Fruit fly (Drosophila melanogaster) whole organism, prepupa: ENCODE measurements around the gene CG1227.

Experiments used
- Blimp-1 ChIP-seq: fragments of 200-800 bp; sonication (Bioruptor generic); optimal IDR thresholded peaks from 3 replicates; lab custom pipeline; 2017; ENCODE audit warnings: missing biosample characterization, missing genetic modification characterization, mild to moderate bottlenecking, moderate library complexity, missing genetic modification reagents
- CG10631 ChIP-seq: fragments of 200-800 bp; sonication (Bioruptor generic); optimal IDR thresholded peaks from 2 replicates; lab custom pipeline; 2016; ENCODE audit warnings: missing biosample characterization, missing genetic modification characterization
- CG10669 ChIP-seq: fragments of 200-800 bp; sonication (Bioruptor generic); optimal IDR thresholded peaks from 3 replicates; lab custom pipeline; 2018; ENCODE audit warnings: missing biosample characterization, mild to moderate bottlenecking, missing genetic modification characterization, moderate library complexity
- CG11762 ChIP-seq: fragments of 200-800 bp; sonication (Bioruptor generic); optimal IDR thresholded peaks from 3 replicates; lab custom pipeline; 2016; ENCODE audit warnings: missing biosample characterization, missing genetic modification characterization; ENCODE audit not compliant: insufficient read depth
- CG11902 ChIP-seq: fragments of 200-800 bp; sonication (Bioruptor generic); optimal IDR thresholded peaks from 3 replicates; lab custom pipeline; 2016; ENCODE audit warnings: missing biosample characterization, missing genetic modification characterization
- CG15336 ChIP-seq: fragments of 200-800 bp; sonication (Bioruptor generic); IDR thresholded peaks from 2 replicates; pipeline ENCODE4 v1.3.6; 2022; ENCODE audit warnings: missing biosample characterization, missing genetic modification characterization
- CG1621 ChIP-seq: fragments of 200-800 bp; sonication (Bioruptor generic); optimal IDR thresholded peaks from 3 replicates; lab custom pipeline; 2018; ENCODE audit warnings: missing biosample characterization, mild to moderate bottlenecking, missing genetic modification characterization
- CG16779 ChIP-seq: fragments of 200-800 bp; sonication (Bioruptor generic); optimal IDR thresholded peaks from 3 replicates; lab custom pipeline; 2017; ENCODE audit warnings: missing biosample characterization, mild to moderate bottlenecking, missing genetic modification characterization
- CG3032 ChIP-seq: fragments of 200-800 bp; optimal IDR thresholded peaks from 2 replicates; lab custom pipeline; 2019; ENCODE audit warnings: missing biosample characterization, mild to moderate bottlenecking, missing genetic modification characterization, moderate library complexity
- CG31627 ChIP-seq: fragments of 200-800 bp; sonication (Bioruptor generic); optimal IDR thresholded peaks from 3 replicates; lab custom pipeline; 2016; ENCODE audit warnings: missing biosample characterization, missing genetic modification characterization
- CG32006 ChIP-seq: fragments of 200-800 bp; sonication (Bioruptor generic); optimal IDR thresholded peaks from 3 replicates; lab custom pipeline; 2017; ENCODE audit warnings: missing biosample characterization, mild to moderate bottlenecking, missing genetic modification characterization
- CG3919 ChIP-seq: fragments of 200-800 bp; sonication (Bioruptor generic); optimal IDR thresholded peaks from 3 replicates; lab custom pipeline; 2016; ENCODE audit warnings: missing biosample characterization, missing genetic modification characterization
- CG4318 ChIP-seq: fragments of 200-800 bp; sonication (Bioruptor generic); optimal IDR thresholded peaks from 3 replicates; lab custom pipeline; 2017; ENCODE audit warnings: missing biosample characterization, mild to moderate bottlenecking, missing genetic modification characterization
- CG6163 ChIP-seq: fragments of 200-800 bp; sonication (Bioruptor generic); IDR thresholded peaks from 3 replicates; pipeline ENCODE4 v1.3.6; 2022; ENCODE audit warnings: missing biosample characterization, missing genetic modification characterization
- CG6276 ChIP-seq: fragments of 200-800 bp; sonication (Bioruptor generic); optimal IDR thresholded peaks from 2 replicates; lab custom pipeline; 2017; ENCODE audit warnings: missing biosample characterization, mild to moderate bottlenecking, missing genetic modification characterization
- CG6792 ChIP-seq: fragments of 200-800 bp; sonication (Bioruptor generic); optimal IDR thresholded peaks from 3 replicates; lab custom pipeline; 2016; ENCODE audit warnings: missing biosample characterization, missing genetic modification characterization
- CG6808 ChIP-seq: fragments of 200-800 bp; sonication (Bioruptor generic); optimal IDR thresholded peaks from 3 replicates; lab custom pipeline; 2017; ENCODE audit warnings: missing biosample characterization, missing genetic modification characterization, mild to moderate bottlenecking, moderate library complexity, missing genetic modification reagents
- CG7368 ChIP-seq: fragments of 200-800 bp; sonication (Bioruptor generic); optimal IDR thresholded peaks from 3 replicates; lab custom pipeline; 2016; ENCODE audit warnings: missing biosample characterization, missing genetic modification characterization
- CG8119 ChIP-seq: fragments of 200-800 bp; sonication (Bioruptor generic); IDR thresholded peaks from 3 replicates; pipeline ENCODE4 v1.3.6; 2022; ENCODE audit warnings: missing biosample characterization, missing genetic modification characterization
- CG8319 ChIP-seq: fragments of 200-800 bp; sonication (Bioruptor generic); optimal IDR thresholded peaks from 3 replicates; lab custom pipeline; 2016; ENCODE audit warnings: missing biosample characterization, missing genetic modification characterization
- CG8632 ChIP-seq: fragments of 200-800 bp; sonication (Bioruptor generic); optimal IDR thresholded peaks from 3 replicates; lab custom pipeline; 2016; ENCODE audit warnings: missing biosample characterization, missing genetic modification characterization
- CG9139 ChIP-seq: fragments of 200-800 bp; sonication (Bioruptor generic); optimal IDR thresholded peaks from 3 replicates; lab custom pipeline; 2017; ENCODE audit warnings: missing biosample characterization, mild to moderate bottlenecking, missing genetic modification characterization
- Eip75B ChIP-seq: fragments of 200-800 bp; sonication (Bioruptor generic); optimal IDR thresholded peaks from 3 replicates; lab custom pipeline; 2016; ENCODE audit warnings: missing biosample characterization, missing genetic modification characterization
- Eip78C ChIP-seq: fragments of 200-800 bp; sonication (Bioruptor generic); peaks from one replicate; lab custom pipeline; 2016; ENCODE audit warnings: missing biosample characterization, missing genetic modification characterization
- Eip93F ChIP-seq: fragments of 200-800 bp; sonication (Bioruptor generic); optimal IDR thresholded peaks from 2 replicates; lab custom pipeline; 2016; ENCODE audit warnings: missing biosample characterization, mild to moderate bottlenecking, missing genetic modification characterization
- Ets21C ChIP-seq: fragments of 200-800 bp; sonication (Bioruptor generic); optimal IDR thresholded peaks from 3 replicates; lab custom pipeline; 2016; ENCODE audit warnings: missing biosample characterization, missing genetic modification characterization
- Ets96B ChIP-seq: fragments of 200-800 bp; optimal IDR thresholded peaks from 2 replicates; lab custom pipeline; 2019; ENCODE audit warnings: missing biosample characterization, mild to moderate bottlenecking, missing genetic modification characterization, moderate library complexity
- Gug ChIP-seq: fragments of 200-800 bp; sonication (Bioruptor generic); IDR thresholded peaks from 2 replicates; pipeline ENCODE4 v1.3.6; 2022; ENCODE audit warnings: missing biosample characterization, missing genetic modification characterization
- Hr38 ChIP-seq: sonication (Bioruptor generic); optimal IDR thresholded peaks from 2 replicates; lab custom pipeline; 2016; ENCODE audit warnings: missing biosample characterization, missing genetic modification characterization
- Hr39 ChIP-seq: fragments of 200-800 bp; sonication (Bioruptor generic); optimal IDR thresholded peaks from 2 replicates; lab custom pipeline; 2016; ENCODE audit warnings: missing biosample characterization, missing genetic modification characterization
- Hr4 ChIP-seq: fragments of 200-800 bp; sonication (Bioruptor generic); optimal IDR thresholded peaks from 3 replicates; lab custom pipeline; 2016; ENCODE audit warnings: missing biosample characterization, missing genetic modification characterization
- Lpt ChIP-seq: fragments of 200-800 bp; sonication (Bioruptor generic); optimal IDR thresholded peaks from 3 replicates; lab custom pipeline; 2016; ENCODE audit warnings: missing biosample characterization, missing genetic modification characterization
- Met ChIP-seq: fragments of 200-800 bp; sonication (Bioruptor generic); optimal IDR thresholded peaks from 3 replicates; lab custom pipeline; 2016; ENCODE audit warnings: missing biosample characterization, missing genetic modification characterization
- OdsH ChIP-seq: fragments of 200-800 bp; sonication (Bioruptor generic); optimal IDR thresholded peaks from 3 replicates; lab custom pipeline; 2016; ENCODE audit warnings: missing biosample characterization, missing genetic modification characterization
- Smox ChIP-seq: fragments of 200-800 bp; sonication (Bioruptor generic); optimal IDR thresholded peaks from 3 replicates; lab custom pipeline; 2016; ENCODE audit warnings: missing biosample characterization, missing genetic modification characterization
- Sox102F ChIP-seq: fragments of 200-800 bp; sonication (Bioruptor generic); optimal IDR thresholded peaks from 2 replicates; lab custom pipeline; 2016; ENCODE audit warnings: missing biosample characterization, mild to moderate bottlenecking, missing genetic modification characterization
- Sox14 ChIP-seq: fragments of 200-800 bp; sonication (Bioruptor generic); optimal IDR thresholded peaks from 3 replicates; lab custom pipeline; 2016; ENCODE audit warnings: missing biosample characterization, missing genetic modification characterization
- Sox15 ChIP-seq: fragments of 200-800 bp; sonication (Bioruptor generic); optimal IDR thresholded peaks from 3 replicates; lab custom pipeline; 2016; ENCODE audit warnings: missing biosample characterization, missing genetic modification characterization
- cyc ChIP-seq: fragments of 200-800 bp; sonication (Bioruptor generic); optimal IDR thresholded peaks from 3 replicates; lab custom pipeline; 2016; ENCODE audit warnings: missing biosample characterization, missing genetic modification characterization
- dac ChIP-seq: fragments of 200-800 bp; sonication (Bioruptor generic); optimal IDR thresholded peaks from 2 replicates; lab custom pipeline; 2017; ENCODE audit warnings: missing biosample characterization, mild to moderate bottlenecking, missing genetic modification characterization
- dsx ChIP-seq: fragments of 200-800 bp; optimal IDR thresholded peaks from 3 replicates; lab custom pipeline; 2019; ENCODE audit warnings: missing biosample characterization, mild to moderate bottlenecking, missing genetic modification characterization, moderate library complexity; ENCODE audit not compliant: poor library complexity, severe bottlenecking
- eg ChIP-seq: fragments of 200-800 bp; sonication (Bioruptor generic); IDR thresholded peaks from 3 replicates; pipeline ENCODE4 v1.3.6; 2022; ENCODE audit warnings: missing biosample characterization, missing genetic modification characterization
- esn ChIP-seq: fragments of 200-800 bp; sonication (Bioruptor generic); optimal IDR thresholded peaks from 2 replicates; lab custom pipeline; 2016; ENCODE audit warnings: missing biosample characterization, mild to moderate bottlenecking, missing genetic modification characterization, moderate library complexity
- fkh ChIP-seq: fragments of 200-800 bp; sonication (Bioruptor generic); optimal IDR thresholded peaks from 3 replicates; lab custom pipeline; 2017; ENCODE audit warnings: missing biosample characterization, mild to moderate bottlenecking, missing genetic modification characterization, moderate library complexity
- lz ChIP-seq: fragments of 200-800 bp; sonication (Bioruptor generic); optimal IDR thresholded peaks from 3 replicates; lab custom pipeline; 2016; ENCODE audit warnings: missing biosample characterization, missing genetic modification characterization
- net ChIP-seq: fragments of 200-800 bp; sonication (Bioruptor generic); optimal IDR thresholded peaks from 3 replicates; lab custom pipeline; 2016; ENCODE audit warnings: missing biosample characterization, missing genetic modification characterization
- pdm3 ChIP-seq: fragments of 200-800 bp; sonication (Bioruptor generic); optimal IDR thresholded peaks from 3 replicates; lab custom pipeline; 2016; ENCODE audit warnings: missing biosample characterization, missing genetic modification characterization
- spab ChIP-seq: fragments of 200-800 bp; sonication (Bioruptor generic); optimal IDR thresholded peaks from 2 replicates; lab custom pipeline; 2017; ENCODE audit warnings: missing biosample characterization, mild to moderate bottlenecking, missing genetic modification characterization, missing genetic modification reagents
- ss ChIP-seq, 2 experiments: fragments of 200-800 bp; sonication (Bioruptor generic); optimal IDR thresholded peaks; 2 replicates in 1 of 2; 3 replicates in 1 of 2; lab custom pipeline; 2017 to 2018; ENCODE audit warnings: mild to moderate bottlenecking in 2 of 2, missing biosample characterization in 2 of 2, missing genetic modification characterization in 2 of 2, moderate library complexity in 1 of 2
- svp ChIP-seq: fragments of 200-800 bp; sonication (Bioruptor generic); peaks from one replicate; lab custom pipeline; 2016; ENCODE audit warnings: missing biosample characterization, missing genetic modification characterization
- topi ChIP-seq: fragments of 200-800 bp; sonication (Bioruptor generic); optimal IDR thresholded peaks from 3 replicates; lab custom pipeline; 2016; ENCODE audit warnings: missing biosample characterization, missing genetic modification characterization
- vri ChIP-seq: fragments of 200-800 bp; sonication (Bioruptor generic); optimal IDR thresholded peaks from 3 replicates; lab custom pipeline; 2016; ENCODE audit warnings: missing biosample characterization, mild to moderate bottlenecking, missing genetic modification characterization

Gene CG1227

DNA sequence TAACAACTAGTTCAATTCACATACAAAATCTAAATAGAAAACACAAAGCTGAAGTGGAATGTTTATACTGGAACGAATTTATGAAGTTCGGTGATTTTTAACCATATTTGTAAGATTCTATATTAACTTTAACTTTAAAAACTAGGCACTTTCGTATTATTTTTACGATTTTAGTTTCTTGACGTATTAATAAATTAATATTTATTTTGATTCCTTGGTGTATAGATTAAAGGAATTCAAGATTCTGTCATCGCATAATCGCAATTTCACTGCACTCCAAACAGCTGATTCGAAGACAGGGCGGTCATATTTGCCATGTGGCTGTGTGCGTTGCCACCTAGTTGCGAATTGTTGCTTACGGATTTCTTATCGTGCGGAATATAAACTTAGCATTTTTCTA lies at the start of gene CG1227, which contains the start of gene Dtwd2:
Gene CG1227 (minus strand): TSS at position 279 of the 400 bp plus-strand sequence.
Gene Dtwd2 (plus strand): TSS at position 336 of the 400 bp plus-strand sequence.
- TF ChIP-seq CG3919 (GFP tag; lab: Kevin White, UChicago), result peak; percentile 96
- peak; percentile 82 for TF ChIP-seq Hr39 (GFP tag; lab: Kevin White, UChicago)
- TF ChIP-seq Hr4 (GFP tag; lab: Kevin White, UChicago), result peak; percentile 94
- peak; percentile 90 for TF ChIP-seq Sox14 (GFP tag; lab: Kevin White, UChicago)
- peak; percentile 93 for TF ChIP-seq pdm3 (GFP tag; lab: Kevin White, UChicago)
- TF ChIP-seq CG8119 (GFP tag; lab: Robert Waterston, UW), result peak; percentile 98
- peak; percentile 92 for TF ChIP-seq Eip75B (GFP tag; lab: Kevin White, UChicago)
- peak; percentile 96 for TF ChIP-seq esn (GFP tag; lab: Kevin White, UChicago)
- peak; percentile 98 for TF ChIP-seq CG3032 (tag; lab: Kevin White, UChicago)
- TF ChIP-seq CG1621, result peak; percentile 91
- TF ChIP-seq topi, result peak; percentile 93
- TF ChIP-seq svp (GFP tag; lab: Kevin White, UChicago), result peak; percentile 93
- TF ChIP-seq CG32006, result peak; percentile 96
- peak; percentile 99 for TF ChIP-seq eg
- TF ChIP-seq Smox, result peak; percentile 92
- TF ChIP-seq dac (GFP tag; lab: Kevin White, UChicago), result peak; percentile 79
- TF ChIP-seq Sox102F (GFP tag; lab: Kevin White, UChicago), result peak; percentile 90
- TF ChIP-seq CG10669 (GFP tag; lab: Kevin White, UChicago), result peak; percentile 94
- TF ChIP-seq net (GFP tag; lab: Kevin White, UChicago), result peak; percentile 94
- TF ChIP-seq CG6276, result peak; percentile 95
- peak; percentile 84 for TF ChIP-seq spab (GFP tag; lab: Kevin White, UChicago)
- TF ChIP-seq CG9139 (GFP tag; lab: Kevin White, UChicago), result peak; percentile 91
- TF ChIP-seq CG11902 (GFP tag; lab: Kevin White, UChicago), result peak; percentile 75
- peak; percentile 88 for TF ChIP-seq CG31627 (GFP tag; lab: Kevin White, UChicago)
- TF ChIP-seq CG16779 (tag; lab: Kevin White, UChicago), result peak; percentile 93
- peak; percentile 92 for TF ChIP-seq Met
- TF ChIP-seq Eip93F (GFP tag; lab: Kevin White, UChicago), result peak; percentile 45
- TF ChIP-seq Gug (GFP tag; lab: Robert Waterston, UW), result peak; percentile 95
- TF ChIP-seq cyc (GFP tag; lab: Kevin White, UChicago), result peak; percentile 86
- no peak for TF ChIP-seq vri (GFP tag; lab: Kevin White, UChicago)
- peak; percentile 81 for TF ChIP-seq Ets21C (GFP tag; lab: Kevin White, UChicago)
- TF ChIP-seq Hr38 (GFP tag; lab: Kevin White, UChicago), result no peak
- TF ChIP-seq CG6792 (GFP tag; lab: Kevin White, UChicago), result peak; percentile 91
- TF ChIP-seq CG6808 (GFP tag; lab: Kevin White, UChicago), result peak; percentile 92
- TF ChIP-seq CG8319 (GFP tag; lab: Kevin White, UChicago), result peak; percentile 84
- TF ChIP-seq CG8632 (GFP tag; lab: Kevin White, UChicago), result peak; percentile 96
- peak; percentile 89 to 96 for TF ChIP-seq ss (GFP tag; optimal IDR thresholded peaks at IDR 0.05; lab: Kevin White, UChicago)
- TF ChIP-seq Eip78C, result peak; percentile 99
- peak; percentile 98 for TF ChIP-seq Ets96B
- TF ChIP-seq OdsH (GFP tag; lab: Kevin White, UChicago), result peak; percentile 96
- TF ChIP-seq Blimp-1 (GFP tag; lab: Kevin White, UChicago), result peak; percentile 79
- TF ChIP-seq fkh, result no peak
- TF ChIP-seq CG7368 (GFP tag; lab: Kevin White, UChicago), result peak; percentile 91
- peak; percentile 93 for TF ChIP-seq lz (GFP tag; lab: Kevin White, UChicago)
- TF ChIP-seq CG11762, result peak; percentile 94
- peak; percentile 91 for TF ChIP-seq CG4318 (GFP tag; lab: Kevin White, UChicago)
- peak; percentile 76 for TF ChIP-seq Sox15
- peak; percentile 94 for TF ChIP-seq CG10631 (GFP tag; lab: Kevin White, UChicago)
- TF ChIP-seq Lpt (GFP tag; lab: Kevin White, UChicago), result peak; percentile 92
- peak; percentile 98 for TF ChIP-seq CG6163 (GFP tag; lab: Robert Waterston, UW)
- peak; percentile 99 for TF ChIP-seq CG15336 (GFP tag; lab: Robert Waterston, UW)
- peak; percentile 96 for TF ChIP-seq dsx (GFP tag; lab: Kevin White, UChicago)
